Worm (Caenorhabditis elegans) whole organism, young adult: Measurements from ENCODE around the gene ent-2.

ENCODE experiments used
- D2030.7 ChIP-seq: fragments of 200-800 bp; sonication (Bioruptor generic); IDR thresholded peaks from 2 replicates; pipeline ENCODE4 v1.3.6; 2022; ENCODE audit warnings: missing genetic modification reagents, missing genetic modification characterization, missing compliant biosample characterization
- Y53G8AR.9 ChIP-seq: fragments of 200-800 bp; sonication (Bioruptor generic); conservative IDR thresholded peaks from 2 replicates; pipeline ENCODE4 v1.3.6; 2022; ENCODE audit warnings: missing genetic modification reagents, missing genetic modification characterization, missing compliant biosample characterization
- Y56A3A.18 ChIP-seq: fragments of 200-800 bp; sonication (Bioruptor generic); IDR thresholded peaks from 2 replicates; pipeline ENCODE4 v1.3.6; 2022; ENCODE audit warnings: missing genetic modification reagents, missing genetic modification characterization, missing compliant biosample characterization
- egl-18 ChIP-seq: fragments of 200-800 bp; sonication (Bioruptor generic); IDR thresholded peaks from 2 replicates; pipeline ENCODE4 v1.3.6; 2022; ENCODE audit warnings: missing genetic modification reagents, missing genetic modification characterization, missing compliant biosample characterization
- hmg-20 ChIP-seq: fragments of 200-800 bp; sonication (Bioruptor generic); IDR thresholded peaks from 2 replicates; pipeline ENCODE4 v1.3.6; 2022; ENCODE audit warnings: missing genetic modification reagents, missing genetic modification characterization, missing compliant biosample characterization
- lin-40 ChIP-seq: sonication (generic microtip); optimal IDR thresholded peaks from 2 replicates; lab custom pipeline; 2016; ENCODE audit warnings: missing genetic modification characterization, mild to moderate bottlenecking, missing compliant biosample characterization, missing genotype, missing genetic modification reagents
- nhr-90 ChIP-seq: sonication (generic microtip); optimal IDR thresholded peaks from 2 replicates; lab custom pipeline; 2016; ENCODE audit warnings: missing genotype, mild to moderate bottlenecking, missing genetic modification characterization, missing compliant biosample characterization

DNA sequence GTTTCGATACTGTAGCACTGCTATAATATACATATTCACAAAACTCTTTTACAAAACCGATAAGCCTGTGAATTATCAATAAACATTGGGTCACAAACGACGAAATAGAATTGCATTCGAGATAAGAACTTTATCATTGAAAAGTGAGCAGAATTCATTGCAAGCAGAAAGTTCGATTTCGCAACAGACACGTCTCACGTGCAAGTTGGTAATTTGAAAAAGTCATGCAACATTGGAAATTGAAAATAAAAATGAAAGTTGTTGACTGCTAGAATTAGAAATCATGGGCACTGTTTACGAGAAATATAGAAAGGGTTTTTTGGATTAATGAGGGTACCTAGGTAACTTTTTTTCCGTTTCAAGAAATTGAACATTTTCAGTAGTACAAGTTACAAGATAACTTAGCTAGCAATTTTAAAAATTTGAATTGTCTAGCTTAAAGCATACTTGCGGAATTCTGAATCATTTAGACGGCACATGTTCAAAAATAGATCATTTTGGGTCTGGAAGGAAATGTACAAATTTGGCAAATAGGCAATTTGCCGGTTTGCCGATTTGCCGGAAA is 9.7 kb downstream of the ent-2 start:
- TF ChIP-seq egl-18 (GFP tag; lab: Robert Waterston, UW): no peak
- TF ChIP-seq D2030.7: no peak
- peak; percentile 43 for TF ChIP-seq lin-40 (tag; lab: Kevin White, UChicago)
- TF ChIP-seq Y56A3A.18 (GFP tag; lab: Robert Waterston, UW): peak; percentile 24; the same call in 1 of the 2 replicates
- TF ChIP-seq nhr-90 (tag; lab: Kevin White, UChicago): peak; percentile 68
- TF ChIP-seq Y53G8AR.9 (GFP tag; lab: Robert Waterston, UW): 0 out of 2 replicates have a peak, but pooled peaks have one; percentile 66
- TF ChIP-seq hmg-20 (GFP tag; lab: Robert Waterston, UW): 0 out of 2 replicates have a peak, but pooled peaks have one; percentile 16
